Worm (Caenorhabditis elegans): Measurements from ENCODE around the gene xrn-1.

xrn-1 gene

DNA sequence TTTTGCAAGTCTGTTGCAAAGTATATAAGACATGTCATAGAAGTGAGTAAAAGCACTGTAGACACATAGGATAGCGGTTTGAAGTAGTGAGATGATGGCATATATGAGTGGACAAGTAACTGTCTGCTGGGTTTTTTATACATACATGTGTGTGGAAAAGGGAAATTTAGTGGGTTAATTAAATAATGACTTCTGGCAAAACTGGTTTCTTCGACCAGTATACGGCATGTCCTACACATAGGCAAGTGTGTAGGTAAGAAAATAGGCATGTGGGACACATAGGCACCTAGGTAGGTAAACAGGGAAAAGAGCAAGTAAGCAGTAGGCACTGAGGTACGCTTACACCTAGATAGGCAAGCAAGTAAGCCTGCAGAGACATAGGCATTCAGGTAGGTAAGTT, 25.9 kb downstream of the xrn-1 start, which contains the start of gene col-87:
col-87 (minus strand) TSS at position 101 of the 400 bp plus-strand sequence.
- TF ChIP-seq ama-1 (optimal IDR thresholded peaks at IDR 0.05), result no peak
- TF ChIP-seq flt-1 (GFP tag; IDR thresholded peaks at IDR 0.05), result no peak
- no peak for TF ChIP-seq sea-1 (GFP tag; conservative IDR thresholded peaks at IDR 0.05)
- TF ChIP-seq hmg-4 (GFP tag; optimal IDR thresholded peaks at IDR 0.05), result no peak
- no peak for TF ChIP-seq hmbx-1 (tag; optimal IDR thresholded peaks at IDR 0.05)
- no peak for TF ChIP-seq aly-1 (tag; optimal IDR thresholded peaks at IDR 0.05)
- no peak for TF ChIP-seq hnd-1 (tag; optimal IDR thresholded peaks at IDR 0.05)
- TF ChIP-seq scrt-1 (GFP tag; IDR thresholded peaks at IDR 0.05), result no peak
- TF ChIP-seq ceh-36 (tag; optimal IDR thresholded peaks at IDR 0.05), result no peak
- TF ChIP-seq tra-4 (tag; optimal IDR thresholded peaks at IDR 0.05), result no peak
- no peak for TF ChIP-seq F13C5.2 (tag; optimal IDR thresholded peaks at IDR 0.05)
- TF ChIP-seq ceh-13 (GFP tag; optimal IDR thresholded peaks at IDR 0.05), result no peak
- TF ChIP-seq tbx-37 (GFP tag; conservative IDR thresholded peaks at IDR 0.05), result no peak
- no peak for TF ChIP-seq B0310.2 (tag; optimal IDR thresholded peaks at IDR 0.05)

ce11 chrII:14095875-14096274, 27.2 kb downstream of the xrn-1 start:
- no peak for TF ChIP-seq hmg-4 (GFP tag; optimal IDR thresholded peaks at IDR 0.05)
- TF ChIP-seq scrt-1 (GFP tag; IDR thresholded peaks at IDR 0.05), result no peak
- 0 out of 2 replicates have a peak, but pooled peaks have one; percentile 21 for TF ChIP-seq pes-1 (GFP tag; IDR thresholded peaks at IDR 0.05)
- no peak for TF ChIP-seq ets-7 (tag; optimal IDR thresholded peaks at IDR 0.05)

ce11 chrII:14096814-14097213, 28.1 kb downstream of the xrn-1 start:
- peak; percentile 42 for TF ChIP-seq aly-1 (tag; optimal IDR thresholded peaks at IDR 0.05)
- TF ChIP-seq sea-1 (GFP tag; conservative IDR thresholded peaks at IDR 0.05), result no peak

DNA sequence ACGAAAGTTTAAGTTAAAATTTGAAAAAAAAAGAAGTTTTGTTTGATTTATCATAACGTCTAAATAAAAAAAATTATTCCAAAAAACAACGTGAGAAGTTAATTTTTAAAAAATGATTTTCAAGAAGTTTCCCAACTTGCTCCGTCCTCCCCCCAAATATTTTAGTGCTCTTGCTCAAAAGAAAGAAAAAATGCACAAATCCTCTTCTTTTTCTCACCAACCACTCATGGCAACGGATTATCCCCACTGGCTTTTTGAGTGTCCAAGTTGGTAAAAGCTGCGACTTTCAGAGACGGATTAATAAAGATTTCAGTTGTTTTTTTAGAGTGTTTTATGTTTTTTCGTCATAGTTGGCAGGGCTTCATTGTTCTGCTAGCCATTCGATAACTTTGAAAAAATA, 28.8 kb downstream of the xrn-1 start, which contains the start of gene Y39G8C.2:
Y39G8C.2 (minus strand) TSS at position 101 of the 400 bp plus-strand sequence.
- TF ChIP-seq hnd-1 (tag; optimal IDR thresholded peaks at IDR 0.05) (no peak), tbx-37 (GFP tag; conservative IDR thresholded peaks at IDR 0.05) (no peak), tbx-11 (GFP tag; IDR thresholded peaks at IDR 0.05) (no peak), aly-1 (tag; optimal IDR thresholded peaks at IDR 0.05) (no peak), flt-1 (GFP tag; IDR thresholded peaks at IDR 0.05) (no peak), pes-1 (GFP tag; IDR thresholded peaks at IDR 0.05) (no peak), scrt-1 (GFP tag; IDR thresholded peaks at IDR 0.05) (no peak), B0310.2 (tag; optimal IDR thresholded peaks at IDR 0.05) (no peak), F13C5.2 (tag; optimal IDR thresholded peaks at IDR 0.05) (no peak), tra-4 (tag; optimal IDR thresholded peaks at IDR 0.05) (no peak), hmbx-1 (tag; optimal IDR thresholded peaks at IDR 0.05) (no peak), ama-1 (optimal IDR thresholded peaks at IDR 0.05) (no peak), sea-1 (GFP tag; conservative IDR thresholded peaks at IDR 0.05) (no peak), ceh-36 (tag; optimal IDR thresholded peaks at IDR 0.05) (no peak), ceh-13 (GFP tag; optimal IDR thresholded peaks at IDR 0.05) (no peak), hmg-4 (GFP tag; optimal IDR thresholded peaks at IDR 0.05) (no peak)

ce11 chrII:14098348-14098747, 29.6 kb downstream of the xrn-1 start:
- TF ChIP-seq hmg-4 (GFP tag; optimal IDR thresholded peaks at IDR 0.05) (no peak), tbx-11 (GFP tag; IDR thresholded peaks at IDR 0.05) (no peak), aly-1 (tag; optimal IDR thresholded peaks at IDR 0.05) (no peak), pes-1 (GFP tag; IDR thresholded peaks at IDR 0.05) (no peak), B0310.2 (tag; optimal IDR thresholded peaks at IDR 0.05) (no peak), tra-4 (tag; optimal IDR thresholded peaks at IDR 0.05) (no peak), ets-7 (tag; optimal IDR thresholded peaks at IDR 0.05) (no peak), ceh-13 (GFP tag; optimal IDR thresholded peaks at IDR 0.05) (no peak), F13C5.2 (tag; optimal IDR thresholded peaks at IDR 0.05) (no peak), ama-1 (optimal IDR thresholded peaks at IDR 0.05) (no peak)

ce11 chrII:14100963-14101362, 32.3 kb downstream of the xrn-1 start, which contains the start of gene bkip-1:
bkip-1 (plus strand) TSS chrII:14101263.
- TF ChIP-seq B0310.2 (tag; optimal IDR thresholded peaks at IDR 0.05) (no peak), flt-1 (GFP tag; IDR thresholded peaks at IDR 0.05) (no peak), scrt-1 (GFP tag; IDR thresholded peaks at IDR 0.05) (no peak), hmbx-1 (tag; optimal IDR thresholded peaks at IDR 0.05) (no peak), ceh-13 (GFP tag; optimal IDR thresholded peaks at IDR 0.05) (no peak), tra-4 (tag; optimal IDR thresholded peaks at IDR 0.05) (no peak), ceh-36 (tag; optimal IDR thresholded peaks at IDR 0.05) (no peak), hmg-4 (GFP tag; optimal IDR thresholded peaks at IDR 0.05) (no peak), ama-1 (optimal IDR thresholded peaks at IDR 0.05) (no peak), hnd-1 (tag; optimal IDR thresholded peaks at IDR 0.05) (no peak), ets-7 (tag; optimal IDR thresholded peaks at IDR 0.05) (no peak), F13C5.2 (tag; optimal IDR thresholded peaks at IDR 0.05) (no peak), tbx-37 (GFP tag; conservative IDR thresholded peaks at IDR 0.05) (no peak), pes-1 (GFP tag; IDR thresholded peaks at IDR 0.05) (no peak), tbx-11 (GFP tag; IDR thresholded peaks at IDR 0.05) (no peak), aly-1 (tag; optimal IDR thresholded peaks at IDR 0.05) (no peak), sea-1 (GFP tag; conservative IDR thresholded peaks at IDR 0.05) (no peak)

- TF ChIP-seq sea-1 (GFP tag; conservative IDR thresholded peaks at IDR 0.05), result no peak
- TF ChIP-seq scrt-1 (GFP tag; IDR thresholded peaks at IDR 0.05), result no peak
Observed at ce11 chrII:14102112-14102511, 33.4 kb downstream of the xrn-1 start.

DNA sequence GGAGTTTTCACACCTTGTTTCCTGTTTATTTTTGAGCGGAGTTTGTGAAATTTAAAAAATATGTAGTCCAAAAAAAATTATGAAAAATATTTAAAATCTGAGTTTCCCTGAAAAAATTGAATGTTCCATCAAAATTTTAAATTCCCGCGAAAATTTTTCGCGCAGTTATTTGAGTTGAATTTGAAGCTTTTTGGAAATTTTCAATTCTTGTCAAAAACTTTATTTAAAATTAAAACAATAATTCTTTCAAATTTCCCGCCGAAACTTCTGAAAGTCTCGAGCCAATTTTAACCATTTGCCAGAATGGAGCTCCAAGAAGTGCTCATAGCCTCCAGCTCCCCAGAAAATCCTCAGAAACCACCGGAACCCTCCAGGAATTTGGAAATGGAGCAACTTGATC, 35.8 kb downstream of the xrn-1 start, which contains the start of gene gur-4:
gur-4 (plus strand) TSS at position 301 of the 400 bp plus-strand sequence.
- TF ChIP-seq ets-7 (tag; optimal IDR thresholded peaks at IDR 0.05) (no peak), aly-1 (tag; optimal IDR thresholded peaks at IDR 0.05) (no peak), hmg-4 (GFP tag; optimal IDR thresholded peaks at IDR 0.05) (no peak), ama-1 (optimal IDR thresholded peaks at IDR 0.05) (no peak), tra-4 (tag; optimal IDR thresholded peaks at IDR 0.05) (no peak), ceh-36 (tag; optimal IDR thresholded peaks at IDR 0.05) (no peak), pes-1 (GFP tag; IDR thresholded peaks at IDR 0.05) (no peak), flt-1 (GFP tag; IDR thresholded peaks at IDR 0.05) (no peak), tbx-11 (GFP tag; IDR thresholded peaks at IDR 0.05) (no peak), sea-1 (GFP tag; conservative IDR thresholded peaks at IDR 0.05) (no peak), scrt-1 (GFP tag; IDR thresholded peaks at IDR 0.05) (no peak), hmbx-1 (tag; optimal IDR thresholded peaks at IDR 0.05) (no peak), ceh-13 (GFP tag; optimal IDR thresholded peaks at IDR 0.05) (no peak), hnd-1 (tag; optimal IDR thresholded peaks at IDR 0.05) (no peak), F13C5.2 (tag; optimal IDR thresholded peaks at IDR 0.05) (no peak), tbx-37 (GFP tag; conservative IDR thresholded peaks at IDR 0.05) (no peak), B0310.2 (tag; optimal IDR thresholded peaks at IDR 0.05) (no peak)
